Worm (Caenorhabditis elegans): ENCODE results near the gene acs-4.

acs-4 gene

ce11 chrIII:7179538-7180301, 12.1 kb downstream of the acs-4 start, which contains the start of the genes rps-14 and rpl-36 (continued):
- no peak for TF ChIP-seq ttx-3 (tag; optimal IDR thresholded peaks at IDR 0.05)

ce11 chrIII:7180613-7181012, 13.0 kb downstream of the acs-4 start, which contains the start of gene ndab-2:
Gene ndab-2, plus strand, starts transcription at chrIII:7180752.
- TF ChIP-seq unc-55 (GFP tag; optimal IDR thresholded peaks at IDR 0.05) (no peak), ceh-34 (tag; optimal IDR thresholded peaks at IDR 0.05) (no peak), elt-4 (tag; optimal IDR thresholded peaks at IDR 0.05) (no peak), pat-9 (tag; optimal IDR thresholded peaks at IDR 0.05) (no peak), unc-42 (tag; optimal IDR thresholded peaks at IDR 0.05) (no peak), hlh-13 (GFP tag; optimal IDR thresholded peaks at IDR 0.05) (no peak), ceh-18 (tag; optimal IDR thresholded peaks at IDR 0.05) (no peak), che-1 (tag; optimal IDR thresholded peaks at IDR 0.05) (no peak), K09A11.1 (tag; optimal IDR thresholded peaks at IDR 0.05; ENCODE audit: insufficient read depth) (no peak), rnt-1 (tag; optimal IDR thresholded peaks at IDR 0.05) (no peak), odd-2 (tag; optimal IDR thresholded peaks at IDR 0.05) (no peak), sdc-2 (tag; optimal IDR thresholded peaks at IDR 0.05) (no peak), ceh-48 (tag; optimal IDR thresholded peaks at IDR 0.05) (no peak)

ce11 chrIII:7181822-7182221, 14.2 kb downstream of the acs-4 start, which contains the start of gene epg-4:
Gene epg-4, plus strand, starts transcription at chrIII:7182167.
- no peak for TF ChIP-seq eyg-1 (tag; optimal IDR thresholded peaks at IDR 0.05)
- peak; percentile 3 for TF ChIP-seq unc-42 (tag; optimal IDR thresholded peaks at IDR 0.05)
- no peak for TF ChIP-seq ceh-30 (tag; optimal IDR thresholded peaks at IDR 0.05)
- TF ChIP-seq T23F11.4 (GFP tag; optimal IDR thresholded peaks at IDR 0.05) = no peak
- TF ChIP-seq rnt-1 (tag; optimal IDR thresholded peaks at IDR 0.05) = peak; percentile 34
- no peak for TF ChIP-seq ztf-16 (tag; optimal IDR thresholded peaks at IDR 0.05)
- no peak for TF ChIP-seq tbx-7 (tag; optimal IDR thresholded peaks at IDR 0.05)
- peak; percentile 12 for TF ChIP-seq ceh-18 (tag; optimal IDR thresholded peaks at IDR 0.05)
- TF ChIP-seq pax-1 (tag; optimal IDR thresholded peaks at IDR 0.05) = no peak
- no peak for TF ChIP-seq ets-4 (tag; optimal IDR thresholded peaks at IDR 0.05)
- no peak for TF ChIP-seq hlh-13 (GFP tag; optimal IDR thresholded peaks at IDR 0.05)
- peak; percentile 73 for TF ChIP-seq ceh-31 (tag; optimal IDR thresholded peaks at IDR 0.05)
- TF ChIP-seq ttx-3 (tag; optimal IDR thresholded peaks at IDR 0.05) = peak; percentile 11
- no peak for TF ChIP-seq che-1 (tag; optimal IDR thresholded peaks at IDR 0.05)
- no peak for TF ChIP-seq pros-1 (tag; optimal IDR thresholded peaks at IDR 0.05)
- TF ChIP-seq ceh-24 (tag; optimal IDR thresholded peaks at IDR 0.05) = no peak
- no peak for TF ChIP-seq C38D4.7 (GFP tag; optimal IDR thresholded peaks at IDR 0.05)
- no peak for TF ChIP-seq K02D7.2 (tag; optimal IDR thresholded peaks at IDR 0.05)
- TF ChIP-seq dve-1 (tag; optimal IDR thresholded peaks at IDR 0.05) = no peak
- no peak for TF ChIP-seq ceh-14 (tag; optimal IDR thresholded peaks at IDR 0.05)
- TF ChIP-seq pqm-1 (tag; optimal IDR thresholded peaks at IDR 0.05) = no peak
- peak; percentile 32 for TF ChIP-seq ref-2 (tag; optimal IDR thresholded peaks at IDR 0.05)
- TF ChIP-seq F13H6.1 (tag; optimal IDR thresholded peaks at IDR 0.05) = no peak
- TF ChIP-seq pha-4 (tag; optimal IDR thresholded peaks at IDR 0.05) = no peak
- TF ChIP-seq dmd-4 (tag; optimal IDR thresholded peaks at IDR 0.05; ENCODE audit: borderline replicate concordance) = no peak
- TF ChIP-seq tbx-2 (tag; optimal IDR thresholded peaks at IDR 0.05) = peak; percentile 22
- peak; percentile 91 for TF ChIP-seq hlh-30 (tag; optimal IDR thresholded peaks at IDR 0.05; ENCODE audit: insufficient read depth)

ce11 chrIII:7184022-7184421, 16.4 kb downstream of the acs-4 start, which contains the start of gene yju-2:
Gene yju-2, plus strand, starts transcription at chrIII:7184336.
- TF ChIP-seq nfya-1 (tag; optimal IDR thresholded peaks at IDR 0.05) (peak; percentile 27), C08G9.2 (tag; optimal IDR thresholded peaks at IDR 0.05) (peak; percentile 21), unc-42 (tag; optimal IDR thresholded peaks at IDR 0.05) (peak; percentile 14), ref-2 (tag; optimal IDR thresholded peaks at IDR 0.05) (peak; percentile 47), sdc-2 (tag; optimal IDR thresholded peaks at IDR 0.05) (peak; percentile 2), zip-5 (tag; optimal IDR thresholded peaks at IDR 0.05) (peak; percentile 26), ceh-31 (tag; optimal IDR thresholded peaks at IDR 0.05) (peak; percentile 66), hlh-8 (tag; optimal IDR thresholded peaks at IDR 0.05) (no peak), hlh-6 (tag; optimal IDR thresholded peaks at IDR 0.05) (no peak), ceh-14 (tag; optimal IDR thresholded peaks at IDR 0.05) (no peak), ets-4 (tag; optimal IDR thresholded peaks at IDR 0.05) (peak; percentile 22), tbx-2 (tag; optimal IDR thresholded peaks at IDR 0.05) (peak; percentile 57), ceh-2 (tag; optimal IDR thresholded peaks at IDR 0.05) (peak; percentile 51), dve-1 (tag; optimal IDR thresholded peaks at IDR 0.05) (no peak)
